Worm (Caenorhabditis elegans) whole organism, late embryonic: Measurements from ENCODE around the gene F26F2.8.

Experiments
- T23F11.4 ChIP-seq: fragments of 200-800 bp; sonication (Bioruptor generic); optimal IDR thresholded peaks from 2 replicates; lab custom pipeline; 2018; ENCODE audit warnings: mild to moderate bottlenecking, missing genetic modification characterization, missing compliant biosample characterization
- ceh-31 ChIP-seq: sonication (generic microtip); optimal IDR thresholded peaks from 2 replicates; lab custom pipeline; 2016; ENCODE audit warnings: missing genetic modification characterization, missing compliant biosample characterization
- ceh-48 ChIP-seq: sonication (generic microtip); optimal IDR thresholded peaks from 2 replicates; lab custom pipeline; 2016; ENCODE audit warnings: missing genetic modification characterization, inconsistent platforms, missing compliant biosample characterization
- elt-2 ChIP-seq: sonication (generic microtip); optimal IDR thresholded peaks from 2 replicates; lab custom pipeline; 2016; ENCODE audit warnings: missing genetic modification reagents, missing genetic modification characterization, missing compliant biosample characterization
- hlh-6 ChIP-seq: sonication (generic microtip); optimal IDR thresholded peaks from 2 replicates; lab custom pipeline; 2016; ENCODE audit warnings: missing genotype, missing genetic modification characterization, missing compliant biosample characterization
- odd-2 ChIP-seq: sonication (generic microtip); optimal IDR thresholded peaks from 2 replicates; lab custom pipeline; 2017; ENCODE audit warnings: antibody characterized with exemption, mild to moderate bottlenecking, missing genetic modification characterization, missing compliant biosample characterization
- pag-3 ChIP-seq: sonication (generic microtip); optimal IDR thresholded peaks from 2 replicates; lab custom pipeline; 2016; ENCODE audit warnings: missing compliant biosample characterization, missing genetic modification characterization, borderline replicate concordance
- ref-2 ChIP-seq: sonication (generic microtip); optimal IDR thresholded peaks from 2 replicates; lab custom pipeline; 2016; ENCODE audit warnings: missing genetic modification characterization, missing compliant biosample characterization
- unc-55 ChIP-seq: sonication (generic microtip); optimal IDR thresholded peaks from 2 replicates; lab custom pipeline; 2017; ENCODE audit warnings: missing biosample characterization, missing genetic modification reagents, missing genetic modification characterization

ce11 chrV:20574872-20575271 lies 4.5 kb upstream of the F26F2.8 start:
- TF ChIP-seq ceh-48 (no peak), unc-55 (GFP tag; lab: Kevin White, UChicago) (no peak), ceh-31 (tag; lab: Kevin White, UChicago) (no peak), odd-2 (tag; lab: Kevin White, UChicago) (no peak), ref-2 (tag; lab: Kevin White, UChicago) (no peak), T23F11.4 (GFP tag; lab: Kevin White, UChicago) (no peak), elt-2 (tag; lab: Kevin White, UChicago) (no peak), pag-3 (tag; lab: Kevin White, UChicago) (no peak), hlh-6 (tag; lab: Kevin White, UChicago) (no peak)
